Worm (Caenorhabditis elegans) whole organism, L4 larva: ENCODE results near the gene spp-5.

Source experiments
- F37D6.2 ChIP-seq: sonication (generic microtip); optimal IDR thresholded peaks from 2 replicates; lab custom pipeline; 2016; ENCODE audit warnings: mild to moderate bottlenecking, missing genetic modification characterization, missing compliant biosample characterization
- T20F7.1 ChIP-seq: fragments of 200-800 bp; sonication (Bioruptor generic); optimal IDR thresholded peaks from 2 replicates; lab custom pipeline; 2018; ENCODE audit warnings: mild to moderate bottlenecking, missing genetic modification characterization, missing compliant biosample characterization
- T26A8.4 ChIP-seq: fragments of 200-800 bp; sonication (Bioruptor generic); IDR thresholded peaks from 2 replicates; pipeline ENCODE4 v1.3.6; 2022; ENCODE audit warnings: missing genetic modification characterization, missing compliant biosample characterization
- Y5F2A.4 ChIP-seq: fragments of 200-800 bp; sonication (Bioruptor generic); optimal IDR thresholded peaks from 2 replicates; lab custom pipeline; 2018; ENCODE audit warnings: mild to moderate bottlenecking, missing genetic modification characterization, missing compliant biosample characterization
- ZK337.2 ChIP-seq: fragments of 200-800 bp; sonication (Bioruptor generic); IDR thresholded peaks from 2 replicates; pipeline ENCODE4 v1.3.6; 2022; ENCODE audit warnings: missing genetic modification reagents, missing genetic modification characterization, missing compliant biosample characterization
- aha-1 ChIP-seq: fragments of 150-350 bp; peaks from one replicate; lab custom pipeline; 2014; ENCODE audit warnings: missing biosample characterization, missing genetic modification characterization
- arid-1 ChIP-seq: fragments of 200-800 bp; sonication (Bioruptor generic); conservative IDR thresholded peaks from 2 replicates; pipeline ENCODE4 v1.3.6; 2022; ENCODE audit warnings: missing genetic modification reagents, missing genetic modification characterization, missing compliant biosample characterization
- ceh-20 ChIP-seq: fragments of 200-800 bp; sonication (Bioruptor generic); IDR thresholded peaks from 2 replicates; pipeline ENCODE4 v1.3.6; 2022; ENCODE audit warnings: missing genetic modification reagents, missing genetic modification characterization, missing compliant biosample characterization
- cey-2 ChIP-seq: sonication (generic microtip); optimal IDR thresholded peaks from 3 replicates; lab custom pipeline; 2017; ENCODE audit warnings: missing genetic modification characterization, mild to moderate bottlenecking, missing compliant biosample characterization, antibody characterized with exemption, borderline replicate concordance; ENCODE audit not compliant: insufficient read depth
- daf-16 ChIP-seq, 3 experiments: sonication (generic microtip); optimal IDR thresholded peaks; 2 replicates each; lab custom pipeline; 2016 to 2017; ENCODE audit warnings: missing genetic modification characterization in 3 of 3, missing genetic modification reagents in 3 of 3, mild to moderate bottlenecking in 2 of 3, missing compliant biosample characterization in 2 of 3, missing biosample characterization in 1 of 3, moderate library complexity in 1 of 3
- dmd-6 ChIP-seq: fragments of 200-800 bp; sonication (Bioruptor generic); IDR thresholded peaks from 2 replicates; pipeline ENCODE4 v1.3.6; 2022; ENCODE audit warnings: missing genetic modification reagents, missing genetic modification characterization, missing compliant biosample characterization
- dmd-8 ChIP-seq: fragments of 200-800 bp; sonication (Bioruptor generic); IDR thresholded peaks from 2 replicates; pipeline ENCODE4 v1.3.6; 2022; ENCODE audit warnings: missing genetic modification characterization, missing compliant biosample characterization
- dpl-1 ChIP-seq: fragments of 150-350 bp; optimal IDR thresholded peaks from 2 replicates; lab custom pipeline; 2014; ENCODE audit warnings: missing biosample characterization, missing genetic modification reagents, missing genetic modification characterization
- duxl-1 ChIP-seq: sonication (generic microtip); optimal IDR thresholded peaks from 2 replicates; lab custom pipeline; 2016; ENCODE audit warnings: mild to moderate bottlenecking, missing genetic modification characterization, moderate library complexity, missing compliant biosample characterization; ENCODE audit not compliant: poor library complexity
- dve-1 ChIP-seq: sonication (generic microtip); optimal IDR thresholded peaks from 2 replicates; lab custom pipeline; 2017; ENCODE audit warnings: antibody characterized with exemption, mild to moderate bottlenecking, missing genetic modification characterization, missing compliant biosample characterization; ENCODE audit not compliant: insufficient read depth
- fkh-10 ChIP-seq: fragments of 150-350 bp; optimal IDR thresholded peaks from 2 replicates; lab custom pipeline; 2014; ENCODE audit warnings: missing biosample characterization, missing genetic modification reagents, missing genetic modification characterization
- gei-8 ChIP-seq: fragments of 200-800 bp; sonication (Bioruptor generic); optimal IDR thresholded peaks from 2 replicates; lab custom pipeline; 2018; ENCODE audit warnings: mild to moderate bottlenecking, missing genetic modification characterization, missing compliant biosample characterization
- hlh-11 ChIP-seq: fragments of 200-800 bp; sonication (Bioruptor generic); optimal IDR thresholded peaks from 2 replicates; lab custom pipeline; 2018; ENCODE audit warnings: mild to moderate bottlenecking, missing genetic modification characterization, missing compliant biosample characterization
- hlh-30 ChIP-seq: sonication (generic microtip); optimal IDR thresholded peaks from 2 replicates; lab custom pipeline; 2017; ENCODE audit warnings: antibody characterized with exemption, mild to moderate bottlenecking, missing genetic modification characterization, missing compliant biosample characterization; ENCODE audit not compliant: insufficient read depth
- lin-1 ChIP-seq: fragments of 200-800 bp; sonication (Bioruptor generic); IDR thresholded peaks from 2 replicates; pipeline ENCODE4 v1.3.6; 2022; ENCODE audit warnings: missing genetic modification reagents, missing genetic modification characterization, missing compliant biosample characterization
- lir-3 ChIP-seq: sonication (generic microtip); optimal IDR thresholded peaks from 2 replicates; lab custom pipeline; 2016; ENCODE audit warnings: mild to moderate bottlenecking, missing genetic modification characterization, missing compliant biosample characterization
- lsy-2 ChIP-seq, 2 experiments: fragments of 150-350 bp in 1 of 2; sonication (generic microtip) in 1 of 2; optimal IDR thresholded peaks; 2 replicates each; lab custom pipeline; 2014 to 2017; ENCODE audit warnings: missing biosample characterization in 2 of 2, missing genetic modification characterization in 2 of 2
- mdt-29 ChIP-seq: fragments of 200-800 bp; sonication (Bioruptor generic); IDR thresholded peaks from 2 replicates; pipeline ENCODE4 v1.3.6; 2022; ENCODE audit warnings: missing genetic modification reagents, missing genetic modification characterization, missing compliant biosample characterization
- mxl-3 ChIP-seq: fragments of 200-800 bp; sonication (Bioruptor generic); optimal IDR thresholded peaks from 2 replicates; lab custom pipeline; 2018; ENCODE audit warnings: mild to moderate bottlenecking, missing genetic modification characterization, missing compliant biosample characterization
- nhr-102 ChIP-seq: sonication (generic microtip); optimal IDR thresholded peaks from 2 replicates; lab custom pipeline; 2016; ENCODE audit warnings: mild to moderate bottlenecking, missing genetic modification characterization, moderate library complexity, missing compliant biosample characterization
- nhr-28 ChIP-seq: fragments of 150-350 bp; optimal IDR thresholded peaks from 2 replicates; lab custom pipeline; 2014; ENCODE audit warnings: missing biosample characterization, missing genetic modification characterization
- nhr-48 ChIP-seq: sonication (generic microtip); optimal IDR thresholded peaks from 2 replicates; lab custom pipeline; 2016; ENCODE audit warnings: mild to moderate bottlenecking, missing genetic modification characterization, missing compliant biosample characterization
- nhr-77 ChIP-seq: fragments of 150-350 bp; optimal IDR thresholded peaks from 2 replicates; lab custom pipeline; 2014; ENCODE audit warnings: missing biosample characterization, missing genetic modification characterization
- pha-4 ChIP-seq, 2 experiments: fragments of 150-350 bp in 1 of 2; fragments of 200-800 bp in 1 of 2; sonication (Bioruptor generic) in 1 of 2; IDR thresholded peaks in 1 of 2; optimal IDR thresholded peaks in 1 of 2; 2 replicates each; pipeline versions ENCODE4 v1.3.6 to Lab custom; 2014 to 2022; ENCODE audit warnings: missing genetic modification characterization in 2 of 2, missing genetic modification reagents in 2 of 2, missing biosample characterization in 1 of 2, missing compliant biosample characterization in 1 of 2
- pqm-1 ChIP-seq: sonication (generic microtip); optimal IDR thresholded peaks from 2 replicates; lab custom pipeline; 2017; ENCODE audit warnings: missing biosample characterization, missing genetic modification characterization
- saeg-2 ChIP-seq: fragments of 200-800 bp; sonication (Bioruptor generic); IDR thresholded peaks from 2 replicates; pipeline ENCODE4 v1.3.6; 2022; ENCODE audit warnings: missing genetic modification reagents, missing genetic modification characterization, missing compliant biosample characterization
- sdz-12 ChIP-seq: fragments of 200-800 bp; sonication (Bioruptor generic); optimal IDR thresholded peaks from 2 replicates; lab custom pipeline; 2018; ENCODE audit warnings: mild to moderate bottlenecking, missing genetic modification characterization, missing compliant biosample characterization
- set-16 ChIP-seq: fragments of 200-800 bp; sonication (Bioruptor generic); IDR thresholded peaks from 2 replicates; pipeline ENCODE4 v1.3.6; 2022; ENCODE audit warnings: missing genetic modification reagents, missing genetic modification characterization, missing compliant biosample characterization
- tra-1 ChIP-seq: fragments of 200-800 bp; sonication (Bioruptor generic); IDR thresholded peaks from 2 replicates; pipeline ENCODE4 v1.3.6; 2022; ENCODE audit warnings: missing genetic modification reagents, missing genetic modification characterization, missing compliant biosample characterization
- unc-62 ChIP-seq, 3 experiments: fragments of 150-350 bp in 1 of 3; sonication (generic microtip); optimal IDR thresholded peaks in 2 of 3; peaks in 1 of 3; 1 replicate in 1 of 3; 2 replicates in 2 of 3; lab custom pipeline; 2014 to 2017; ENCODE audit warnings: missing biosample characterization in 3 of 3, missing genetic modification characterization in 3 of 3, missing genetic modification reagents in 3 of 3, missing genotype in 1 of 3
- zfp-3 ChIP-seq: fragments of 200-800 bp; sonication (Bioruptor generic); conservative IDR thresholded peaks from 2 replicates; pipeline ENCODE4 v1.3.6; 2022; ENCODE audit warnings: missing genetic modification reagents, missing genetic modification characterization, missing compliant biosample characterization
- ztf-7 ChIP-seq: fragments of 150-350 bp; optimal IDR thresholded peaks from 2 replicates; lab custom pipeline; 2014; ENCODE audit warnings: missing biosample characterization, missing genetic modification characterization

The spp-5 gene

DNA sequence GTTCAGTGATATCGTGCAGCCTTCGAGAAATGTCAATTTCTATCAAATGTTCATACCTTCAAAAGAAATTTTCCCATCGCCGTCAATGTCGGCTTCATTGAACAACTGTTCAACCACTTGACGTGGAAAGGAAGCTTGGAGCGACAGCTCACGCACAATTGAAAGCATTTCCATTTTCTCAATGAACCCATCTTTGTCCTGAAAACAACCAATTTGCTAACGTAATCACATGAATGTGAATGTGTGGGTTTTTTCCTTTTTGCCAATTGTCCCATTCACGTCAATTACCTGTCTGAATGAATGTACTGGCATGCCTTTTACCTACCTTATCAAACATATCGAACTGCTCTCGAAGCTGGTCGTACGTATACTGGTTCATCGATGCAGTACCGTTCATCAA lies 23.8 kb downstream of the spp-5 start (continued):
- peak; percentile 17 for TF ChIP-seq nhr-48 (tag; lab: Kevin White, UChicago)
- TF ChIP-seq dpl-1 (GFP tag; lab: Kevin White, UChicago), result no peak
- TF ChIP-seq set-16, result no peak
- no peak for TF ChIP-seq sdz-12 (GFP tag; lab: Kevin White, UChicago)
- TF ChIP-seq pha-4 (GFP tag; IDR thresholded peaks at IDR 0.05; lab: Robert Waterston, UW), result no peak
- no peak for TF ChIP-seq pha-4 (tag; optimal IDR thresholded peaks at IDR 0.05; lab: Kevin White, UChicago)
- no peak for TF ChIP-seq mdt-29 (GFP tag; lab: Robert Waterston, UW)
- no peak for TF ChIP-seq ceh-20 (GFP tag; lab: Robert Waterston, UW)
- no peak for TF ChIP-seq ztf-7 (tag; lab: Kevin White, UChicago)
- no peak for TF ChIP-seq arid-1 (GFP tag; lab: Robert Waterston, UW)
- TF ChIP-seq fkh-10 (GFP tag; lab: Kevin White, UChicago), result no peak
- TF ChIP-seq hlh-11 (tag; lab: Kevin White, UChicago), result peak; percentile 51
- TF ChIP-seq F37D6.2 (tag; lab: Kevin White, UChicago), result no peak
- peak; percentile 25 for TF ChIP-seq dve-1 (tag; lab: Kevin White, UChicago)
- TF ChIP-seq, all 104 proteins: peak for 8

DNA sequence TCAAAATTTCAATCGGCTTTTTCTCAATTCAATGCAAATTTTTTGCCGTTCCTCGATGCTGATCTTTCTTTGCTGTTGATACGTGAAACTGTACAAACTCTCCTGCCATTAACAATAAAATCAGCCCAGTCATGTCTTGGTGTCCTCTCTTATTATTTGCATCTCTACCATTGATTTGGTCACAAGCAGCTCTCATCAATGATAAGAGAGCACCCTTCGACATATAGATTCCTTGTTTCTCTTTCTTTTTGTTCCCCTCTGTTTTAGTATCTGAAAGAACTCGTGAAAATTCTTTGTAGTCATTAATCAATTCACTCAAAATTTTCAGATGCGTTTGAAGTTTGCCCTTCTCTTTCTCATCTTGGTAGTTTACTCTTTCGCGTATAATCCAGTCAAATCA lies 28.3 kb downstream of the spp-5 start, which contains the start of gene lron-7:
Gene lron-7 (plus strand): TSS at position 323 of the 400 bp plus-strand sequence.
- TF ChIP-seq nhr-28 (tag; lab: Kevin White, UChicago), result peak; percentile 81
- no peak for TF ChIP-seq unc-62 (GFP tag; optimal IDR thresholded peaks at IDR 0.05 in 1 of 2; lab: Kevin White, UChicago)
- TF ChIP-seq unc-62 (tag; optimal IDR thresholded peaks at IDR 0.05; lab: Kevin White, UChicago), result no peak
- TF ChIP-seq T26A8.4, result no peak
- no peak for TF ChIP-seq daf-16 (GFP tag; optimal IDR thresholded peaks at IDR 0.05; lab: Kevin White, UChicago)
- peak; percentile 61 for TF ChIP-seq daf-16 (tag; optimal IDR thresholded peaks at IDR 0.05; lab: Kevin White, UChicago)
- TF ChIP-seq nhr-77, result peak; percentile 65
- TF ChIP-seq ztf-7 (tag; lab: Kevin White, UChicago), result no peak
- TF ChIP-seq pha-4 (GFP tag; IDR thresholded peaks at IDR 0.05; lab: Robert Waterston, UW), result no peak
- TF ChIP-seq pha-4 (tag; optimal IDR thresholded peaks at IDR 0.05; lab: Kevin White, UChicago), result no peak
- TF ChIP-seq F37D6.2 (tag; lab: Kevin White, UChicago), result no peak
- peak; percentile 23 for TF ChIP-seq dve-1 (tag; lab: Kevin White, UChicago)
- no peak for TF ChIP-seq gei-8 (GFP tag; lab: Kevin White, UChicago)
- no peak for TF ChIP-seq Y5F2A.4 (GFP tag; lab: Kevin White, UChicago)
- no peak for TF ChIP-seq lir-3
- no peak for TF ChIP-seq mxl-3 (GFP tag; lab: Kevin White, UChicago)
- no peak for TF ChIP-seq arid-1 (GFP tag; lab: Robert Waterston, UW)
- TF ChIP-seq lsy-2 (tag; optimal IDR thresholded peaks at IDR 0.05; lab: Kevin White, UChicago), result no peak
- peak; percentile 49 for TF ChIP-seq aha-1 (tag; lab: Kevin White, UChicago)
- no peak for TF ChIP-seq saeg-2 (GFP tag; lab: Robert Waterston, UW)
- peak; percentile 48 for TF ChIP-seq dmd-6 (GFP tag; lab: Robert Waterston, UW)
- TF ChIP-seq ZK337.2 (GFP tag; lab: Robert Waterston, UW), result no peak
- no peak for TF ChIP-seq duxl-1 (tag; lab: Kevin White, UChicago)
- TF ChIP-seq hlh-30, result peak; percentile 40
- peak; percentile 50 for TF ChIP-seq hlh-11 (tag; lab: Kevin White, UChicago)
- 0 out of 2 replicates have a peak, but pooled peaks have one; percentile 12 for TF ChIP-seq lin-1 (GFP tag; lab: Robert Waterston, UW)
- TF ChIP-seq pqm-1 (tag; lab: Kevin White, UChicago), result peak; percentile 86

DNA sequence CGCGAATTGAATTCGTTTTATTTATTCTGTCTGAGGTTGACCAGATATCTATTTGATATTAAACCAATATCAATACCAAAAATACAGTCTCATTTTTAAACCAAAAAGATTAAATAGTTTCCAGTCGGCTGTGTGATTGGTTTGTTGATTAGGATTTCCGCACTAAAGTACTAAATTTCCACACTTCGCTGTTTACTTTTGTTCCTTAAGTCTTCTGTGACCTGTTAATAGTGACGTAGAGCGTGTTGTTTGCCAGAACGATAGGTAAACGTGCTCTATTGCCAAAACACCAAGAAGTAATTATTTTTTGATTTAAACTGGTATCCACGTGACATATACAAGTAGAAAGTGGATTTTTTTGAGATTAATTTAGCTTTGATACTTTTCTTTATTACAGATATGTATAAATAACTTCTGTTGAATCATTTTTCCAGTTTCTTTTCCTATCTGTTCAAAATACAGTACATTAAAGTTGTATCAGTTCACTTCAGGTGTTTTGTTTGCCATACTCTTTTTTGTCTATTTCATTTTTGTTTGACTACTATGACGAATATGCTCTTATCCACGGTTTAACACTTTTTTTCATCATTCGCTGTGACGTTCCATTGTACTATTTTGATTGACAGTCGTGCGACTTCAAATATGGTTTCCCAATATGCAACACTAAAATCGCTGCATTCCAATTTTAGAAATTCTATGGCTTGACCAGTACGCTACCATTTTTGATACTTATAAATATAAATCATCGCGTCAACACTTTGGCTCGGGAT lies 29.1 kb downstream of the spp-5 start:
- no peak for TF ChIP-seq dmd-8 (GFP tag; lab: Robert Waterston, UW)
- TF ChIP-seq unc-62 (GFP tag; optimal IDR thresholded peaks at IDR 0.05 in 1 of 2; lab: Kevin White, UChicago), result peak; percentile 40 to 89
- no peak for TF ChIP-seq unc-62 (tag; optimal IDR thresholded peaks at IDR 0.05; lab: Kevin White, UChicago)
- no peak for TF ChIP-seq saeg-2 (GFP tag; lab: Robert Waterston, UW)
- peak; percentile 21 for TF ChIP-seq T20F7.1 (GFP tag; lab: Kevin White, UChicago)
- TF ChIP-seq cey-2 (tag; lab: Kevin White, UChicago), result no peak
- TF ChIP-seq daf-16 (GFP tag; optimal IDR thresholded peaks at IDR 0.05; lab: Kevin White, UChicago), result peak in 1 of 2 experiments; percentile 16
- peak; percentile 53 for TF ChIP-seq daf-16 (tag; optimal IDR thresholded peaks at IDR 0.05; lab: Kevin White, UChicago)
- 0 out of 2 replicates have a peak, but pooled peaks have one; percentile 67 for TF ChIP-seq tra-1 (GFP tag; lab: Robert Waterston, UW)
- TF ChIP-seq hlh-11 (tag; lab: Kevin White, UChicago), result peak; percentile 42
- TF ChIP-seq dmd-6 (GFP tag; lab: Robert Waterston, UW), result peak; percentile 89
- TF ChIP-seq zfp-3 (GFP tag; lab: Robert Waterston, UW), result no peak
- TF ChIP-seq dve-1 (tag; lab: Kevin White, UChicago), result peak; percentile 77
- no peak for TF ChIP-seq nhr-102
- peak; percentile 59 for TF ChIP-seq nhr-48 (tag; lab: Kevin White, UChicago)
